Fruit fly (Drosophila melanogaster) whole organism, embryonic: ENCODE results near the gene CG34049.

ENCODE experiments used
- Asciz ChIP-seq: fragments of 200-800 bp; sonication (Bioruptor generic); optimal IDR thresholded peaks from 2 replicates; lab custom pipeline; 2017; ENCODE audit warnings: missing biosample characterization, mild to moderate bottlenecking, missing genetic modification characterization, missing genetic modification reagents
- Awh ChIP-seq: fragments of 200-800 bp; sonication (Bioruptor generic); IDR thresholded peaks from 2 replicates; pipeline ENCODE4, ENCODE4 v1.3.6; 2022; ENCODE audit warnings: missing biosample characterization, missing genetic modification characterization
- CG10321 ChIP-seq: fragments of 200-800 bp; sonication (Bioruptor generic); IDR thresholded peaks from 2 replicates; pipeline ENCODE4 v1.3.6; 2022; ENCODE audit warnings: missing biosample characterization, missing genetic modification characterization
- CG10543 ChIP-seq: fragments of 200-800 bp; sonication (Bioruptor generic); optimal IDR thresholded peaks from 3 replicates; lab custom pipeline; 2017; ENCODE audit warnings: missing biosample characterization, mild to moderate bottlenecking, missing genetic modification characterization, moderate library complexity
- CG10959 ChIP-seq: fragments of 200-800 bp; sonication (Bioruptor generic); IDR thresholded peaks from 2 replicates; pipeline ENCODE4 v1.3.6; 2022; ENCODE audit warnings: missing biosample characterization, missing genetic modification characterization
- CG14441 ChIP-seq: fragments of 200-800 bp; sonication (Bioruptor generic); IDR thresholded peaks from 2 replicates; pipeline ENCODE4 v1.3.6; 2022; ENCODE audit warnings: missing biosample characterization, missing genetic modification characterization
- CG16815 ChIP-seq: fragments of 200-800 bp; sonication (Bioruptor generic); optimal IDR thresholded peaks from 3 replicates; lab custom pipeline; 2017; ENCODE audit warnings: missing biosample characterization, mild to moderate bottlenecking, missing genetic modification characterization
- CG17359 ChIP-seq: fragments of 200-800 bp; sonication (Bioruptor generic); optimal IDR thresholded peaks from 3 replicates; lab custom pipeline; 2018; ENCODE audit warnings: missing biosample characterization, mild to moderate bottlenecking, missing genetic modification characterization, moderate library complexity
- CG17361 ChIP-seq: fragments of 200-800 bp; sonication (Bioruptor generic); IDR thresholded peaks from 3 replicates; pipeline ENCODE4 v1.3.6; 2022; ENCODE audit warnings: missing biosample characterization, missing genetic modification characterization
- CG18764 ChIP-seq: fragments of 200-800 bp; sonication (Bioruptor generic); optimal IDR thresholded peaks from 3 replicates; lab custom pipeline; 2016; ENCODE audit warnings: missing biosample characterization, missing genetic modification characterization
- CG30431 ChIP-seq: fragments of 200-800 bp; sonication (Bioruptor generic); optimal IDR thresholded peaks from 2 replicates; lab custom pipeline; 2017; ENCODE audit warnings: missing biosample characterization, missing genetic modification characterization
- CG3407 ChIP-seq: fragments of 200-800 bp; sonication (Bioruptor generic); optimal IDR thresholded peaks from 2 replicates; lab custom pipeline; 2018; ENCODE audit warnings: missing biosample characterization, mild to moderate bottlenecking, missing genetic modification characterization
- CG4282 ChIP-seq: fragments of 200-800 bp; sonication (Bioruptor generic); optimal IDR thresholded peaks from 2 replicates; lab custom pipeline; 2016; ENCODE audit warnings: missing biosample characterization, missing genetic modification characterization
- CG6254 ChIP-seq: fragments of 200-800 bp; sonication (Bioruptor generic); optimal IDR thresholded peaks from 3 replicates; lab custom pipeline; 2017; ENCODE audit warnings: mild to moderate bottlenecking, missing biosample characterization, missing genetic modification reagents, missing genetic modification characterization
- CG7556 ChIP-seq: fragments of 200-800 bp; sonication (Bioruptor generic); optimal IDR thresholded peaks from 2 replicates; lab custom pipeline; 2017; ENCODE audit warnings: missing biosample characterization, mild to moderate bottlenecking, missing genetic modification characterization
- CG9797 ChIP-seq: fragments of 200-800 bp; sonication (Bioruptor generic); optimal IDR thresholded peaks from 3 replicates; lab custom pipeline; 2018; ENCODE audit warnings: missing biosample characterization, mild to moderate bottlenecking, missing genetic modification characterization
- CG9932 ChIP-seq: fragments of 200-800 bp; sonication (Bioruptor generic); IDR thresholded peaks from 2 replicates; pipeline ENCODE4 v1.3.6; 2022; ENCODE audit warnings: missing biosample characterization, missing genetic modification characterization
- Dfd ChIP-seq, 2 experiments: fragments of >200 bp; optimal IDR thresholded peaks; 2 replicates each; lab custom pipeline; 2017; ENCODE audit warnings: missing biosample characterization in 2 of 2, missing genetic modification characterization in 2 of 2
- Dip3 ChIP-seq: fragments of 200-800 bp; sonication (Bioruptor generic); optimal IDR thresholded peaks from 3 replicates; lab custom pipeline; 2016; ENCODE audit warnings: missing biosample characterization, missing genetic modification characterization
- Dref ChIP-seq: fragments of 200-800 bp; sonication (Bioruptor generic); IDR thresholded peaks from 2 replicates; pipeline ENCODE4 v1.3.6; 2022; ENCODE audit warnings: missing biosample characterization, missing genetic modification characterization
- ERR ChIP-seq: fragments of 200-800 bp; sonication (Bioruptor generic); optimal IDR thresholded peaks from 2 replicates; lab custom pipeline; 2016; ENCODE audit warnings: missing biosample characterization, missing genetic modification characterization
- Fer1 ChIP-seq: fragments of 200-800 bp; sonication (Bioruptor generic); optimal IDR thresholded peaks from 2 replicates; lab custom pipeline; 2017; ENCODE audit warnings: missing biosample characterization, mild to moderate bottlenecking, missing genetic modification characterization
- H2.0 ChIP-seq: fragments of 200-800 bp; sonication (Bioruptor generic); IDR thresholded peaks from 2 replicates; pipeline ENCODE4 v1.3.6; 2022; ENCODE audit warnings: missing biosample characterization, missing genetic modification characterization
- Hr39 ChIP-seq: fragments of >200 bp; optimal IDR thresholded peaks from 2 replicates; lab custom pipeline; 2017
- Hr51 ChIP-seq, 2 experiments: fragments of 200-800 bp; sonication (Bioruptor generic); optimal IDR thresholded peaks; 2 replicates in 1 of 2; 3 replicates in 1 of 2; lab custom pipeline; 2016 to 2018; ENCODE audit warnings: missing biosample characterization in 2 of 2, missing genetic modification characterization in 2 of 2, mild to moderate bottlenecking in 1 of 2, moderate library complexity in 1 of 2
- Mrtf ChIP-seq: fragments of 200-800 bp; sonication (Bioruptor generic); IDR thresholded peaks from 3 replicates; pipeline ENCODE4 v1.3.6; 2022; ENCODE audit warnings: missing biosample characterization, missing genetic modification characterization
- Myb ChIP-seq: fragments of 200-800 bp; sonication (Bioruptor generic); optimal IDR thresholded peaks from 2 replicates; lab custom pipeline; 2016; ENCODE audit warnings: missing biosample characterization, missing genetic modification characterization
- NFAT ChIP-seq: fragments of 200-800 bp; sonication (Bioruptor generic); IDR thresholded peaks from 2 replicates; pipeline ENCODE4 v1.3.6; 2022; ENCODE audit warnings: missing biosample characterization, missing genetic modification characterization
- Nf-YB ChIP-seq: fragments of 200-800 bp; sonication (Bioruptor generic); optimal IDR thresholded peaks from 3 replicates; lab custom pipeline; 2019; ENCODE audit warnings: missing biosample characterization, mild to moderate bottlenecking, missing genetic modification characterization, moderate library complexity
- Rfx ChIP-seq: fragments of 200-800 bp; sonication (Bioruptor generic); IDR thresholded peaks from 2 replicates; pipeline ENCODE4 v1.3.6; 2022; ENCODE audit warnings: missing biosample characterization, missing genetic modification characterization
- Xbp1 ChIP-seq: fragments of 200-800 bp; sonication (Bioruptor generic); optimal IDR thresholded peaks from 3 replicates; lab custom pipeline; 2016; ENCODE audit warnings: missing biosample characterization, mild to moderate bottlenecking, missing genetic modification characterization
- Xrp1 ChIP-seq: fragments of 200-800 bp; sonication (Bioruptor generic); IDR thresholded peaks from 2 replicates; pipeline ENCODE4 v1.3.6; 2022; ENCODE audit warnings: missing biosample characterization, missing genetic modification characterization
- amos ChIP-seq: fragments of 200-800 bp; sonication (Bioruptor generic); IDR thresholded peaks from 2 replicates; pipeline ENCODE4 v1.3.6; 2022; ENCODE audit warnings: missing biosample characterization, missing genetic modification characterization; ENCODE audit not compliant: partially characterized antibody
- ara ChIP-seq: fragments of 200-800 bp; sonication (Bioruptor generic); IDR thresholded peaks from 2 replicates; pipeline ENCODE4 v1.3.6; 2022; ENCODE audit warnings: missing biosample characterization, missing genetic modification characterization
- ash1 ChIP-seq: fragments of 200-800 bp; sonication (Bioruptor generic); optimal IDR thresholded peaks from 2 replicates; lab custom pipeline; 2018; ENCODE audit warnings: missing biosample characterization, mild to moderate bottlenecking, missing genetic modification characterization
- chn ChIP-seq: fragments of 200-800 bp; sonication (Bioruptor generic); optimal IDR thresholded peaks from 2 replicates; lab custom pipeline; 2016; ENCODE audit warnings: missing biosample characterization, missing genetic modification characterization
- croc ChIP-seq: fragments of 200-800 bp; sonication (Bioruptor generic); conservative IDR thresholded peaks from 3 replicates; pipeline ENCODE4 v1.3.6; 2022; ENCODE audit warnings: missing biosample characterization, missing genetic modification characterization
- da ChIP-seq: fragments of 200-800 bp; sonication (Bioruptor generic); optimal IDR thresholded peaks from 2 replicates; lab custom pipeline; 2016; ENCODE audit warnings: missing biosample characterization, missing genetic modification characterization
- ems ChIP-seq: fragments of 200-800 bp; sonication (Bioruptor generic); optimal IDR thresholded peaks from 3 replicates; lab custom pipeline; 2016; ENCODE audit warnings: missing biosample characterization, missing genetic modification characterization
- fd96Cb ChIP-seq: fragments of 200-800 bp; sonication (Bioruptor generic); optimal IDR thresholded peaks from 2 replicates; lab custom pipeline; 2018; ENCODE audit warnings: missing biosample characterization, mild to moderate bottlenecking, missing genetic modification characterization, moderate library complexity
- gfzf ChIP-seq: fragments of 200-800 bp; sonication (Bioruptor generic); optimal IDR thresholded peaks from 2 replicates; lab custom pipeline; 2016; ENCODE audit warnings: missing biosample characterization, mild to moderate bottlenecking, missing genetic modification characterization, moderate library complexity
- kni ChIP-seq: fragments of 200-800 bp; sonication (Bioruptor generic); optimal IDR thresholded peaks from 3 replicates; lab custom pipeline; 2017; ENCODE audit warnings: mild to moderate bottlenecking, missing biosample characterization, missing genetic modification reagents, missing genetic modification characterization
- peb ChIP-seq: fragments of 200-800 bp; sonication (Bioruptor generic); IDR thresholded peaks from 2 replicates; pipeline ENCODE4 v1.3.6; 2022; ENCODE audit warnings: missing biosample characterization, missing genetic modification characterization
- pho ChIP-seq: fragments of 200-800 bp; sonication (Bioruptor generic); optimal IDR thresholded peaks from 2 replicates; lab custom pipeline; 2016; ENCODE audit warnings: missing biosample characterization, missing genetic modification characterization
- phol ChIP-seq: fragments of 200-800 bp; sonication (Bioruptor generic); optimal IDR thresholded peaks from 3 replicates; lab custom pipeline; 2018; ENCODE audit warnings: missing biosample characterization, mild to moderate bottlenecking, missing genetic modification characterization, moderate library complexity
- scrt ChIP-seq: fragments of 200-800 bp; sonication (Bioruptor generic); optimal IDR thresholded peaks from 2 replicates; lab custom pipeline; 2018; ENCODE audit warnings: missing biosample characterization, mild to moderate bottlenecking, missing genetic modification characterization, moderate library complexity
- seq ChIP-seq: fragments of 200-800 bp; sonication (Bioruptor generic); IDR thresholded peaks from 2 replicates; pipeline ENCODE4 v1.3.6; 2022; ENCODE audit warnings: missing biosample characterization, missing genetic modification characterization
- so ChIP-seq: fragments of 200-800 bp; sonication (Bioruptor generic); IDR thresholded peaks from 3 replicates; pipeline ENCODE4 v1.3.6; 2022; ENCODE audit warnings: missing biosample characterization, missing genetic modification characterization
- tx ChIP-seq: fragments of 200-800 bp; sonication (Bioruptor generic); optimal IDR thresholded peaks from 2 replicates; lab custom pipeline; 2016; ENCODE audit warnings: missing biosample characterization, missing genetic modification characterization
- unc-4 ChIP-seq: fragments of 200-800 bp; sonication (Bioruptor generic); IDR thresholded peaks from 2 replicates; pipeline ENCODE4 v1.3.6; 2022; ENCODE audit warnings: missing biosample characterization, missing genetic modification characterization; ENCODE audit not compliant: partially characterized antibody
- zen ChIP-seq: fragments of 200-800 bp; sonication (Bioruptor generic); optimal IDR thresholded peaks from 3 replicates; lab custom pipeline; 2018; ENCODE audit warnings: missing biosample characterization, mild to moderate bottlenecking, missing genetic modification characterization, moderate library complexity
- zfh2 ChIP-seq: fragments of 200-800 bp; sonication (Bioruptor generic); optimal IDR thresholded peaks from 2 replicates; lab custom pipeline; 2016; ENCODE audit warnings: missing biosample characterization, missing genetic modification characterization

Gene CG34049

dm6 chr2L:2227316-2227715 is 37.8 kb downstream of the CG34049 start (continued):
- TF ChIP-seq CG17359 (tag; lab: Kevin White, UChicago): peak; percentile 65
- 0 out of 2 replicates have a peak, but pooled peaks have one; percentile 15 for TF ChIP-seq seq (GFP tag; lab: Robert Waterston, UW)
- TF ChIP-seq CG7556 (GFP tag; lab: Kevin White, UChicago): no peak
- no peak for TF ChIP-seq amos (GFP tag; lab: Robert Waterston, UW)
- TF ChIP-seq zfh2: peak; percentile 23
- peak; percentile 38 for TF ChIP-seq CG3407 (GFP tag; lab: Kevin White, UChicago)
- no peak for TF ChIP-seq CG9932 (GFP tag; lab: Robert Waterston, UW)
- TF ChIP-seq CG10543: peak; percentile 15
- TF ChIP-seq croc: no peak
- TF ChIP-seq CG14441 (GFP tag; lab: Robert Waterston, UW): peak; percentile 65
- TF ChIP-seq CG9797 (GFP tag; lab: Kevin White, UChicago): no peak
- peak; percentile 48 for TF ChIP-seq Fer1 (GFP tag; lab: Kevin White, UChicago)
- TF ChIP-seq Xbp1: peak; percentile 54
- TF ChIP-seq Hr51 (GFP tag; optimal IDR thresholded peaks at IDR 0.05; lab: Kevin White, UChicago): peak in 1 of 2 experiments; percentile 14
- TF ChIP-seq zen (tag; lab: Kevin White, UChicago): no peak
- TF ChIP-seq Hr39 (lab: Kevin White, UChicago): no peak
- TF ChIP-seq scrt (GFP tag; lab: Kevin White, UChicago): no peak
- no peak for TF ChIP-seq da (GFP tag; lab: Kevin White, UChicago)
- TF ChIP-seq CG18764 (GFP tag; lab: Kevin White, UChicago): no peak
- TF ChIP-seq CG6254: no peak
- peak; percentile 54; the same call in 1 of the 2 replicates for TF ChIP-seq H2.0 (GFP tag; lab: Robert Waterston, UW)
- TF ChIP-seq Awh (GFP tag; lab: Robert Waterston, UW): no peak; the same call in none of the 2 replicates
- peak; percentile 51 for TF ChIP-seq phol (tag; lab: Kevin White, UChicago)
- TF ChIP-seq CG16815 (GFP tag; lab: Kevin White, UChicago): no peak
- no peak for TF ChIP-seq kni (GFP tag; lab: Kevin White, UChicago)
- 0 out of 3 replicates have a peak, but pooled peaks have one; percentile 22 for TF ChIP-seq CG17361
- no peak for TF ChIP-seq CG10321 (GFP tag; lab: Robert Waterston, UW)
- TF ChIP-seq so (GFP tag; lab: Robert Waterston, UW): peak; percentile 61; the same call in 1 of the 3 replicates
- peak; percentile 51 for TF ChIP-seq Asciz (GFP tag; lab: Kevin White, UChicago)
- TF ChIP-seq ERR (GFP tag; lab: Kevin White, UChicago): no peak
- no peak for TF ChIP-seq CG30431 (GFP tag; lab: Kevin White, UChicago)
- peak; percentile 33; the same call in 1 of the 2 replicates for TF ChIP-seq Xrp1
- no peak for TF ChIP-seq Dfd (GFP tag; optimal IDR thresholded peaks at IDR 0.05; lab: Kevin White, UChicago)
- TF ChIP-seq Myb (GFP tag; lab: Kevin White, UChicago): no peak
- no peak for TF ChIP-seq Nf-YB (GFP tag; lab: Kevin White, UChicago)
- peak; percentile 43 for TF ChIP-seq fd96Cb (tag; lab: Kevin White, UChicago)
- TF ChIP-seq chn (GFP tag; lab: Kevin White, UChicago): peak; percentile 18
- TF ChIP-seq Dip3 (GFP tag; lab: Kevin White, UChicago): no peak
- TF ChIP-seq peb (GFP tag; lab: Robert Waterston, UW): no peak
- TF ChIP-seq Dref (GFP tag; lab: Robert Waterston, UW): no peak
- peak; percentile 54; the same call in 1 of the 2 replicates for TF ChIP-seq Rfx (GFP tag; lab: Robert Waterston, UW)
- peak; percentile 71 for TF ChIP-seq ara
- TF ChIP-seq Mrtf (GFP tag; lab: Robert Waterston, UW): no peak
- TF ChIP-seq gfzf (GFP tag; lab: Kevin White, UChicago): no peak
- no peak for TF ChIP-seq tx
- no peak for TF ChIP-seq CG10959 (GFP tag; lab: Robert Waterston, UW)
- no peak for TF ChIP-seq CG4282 (GFP tag; lab: Kevin White, UChicago)
- TF ChIP-seq pho: peak; percentile 31
- TF ChIP-seq ems (GFP tag; lab: Kevin White, UChicago): no peak
- no peak for TF ChIP-seq unc-4 (GFP tag; lab: Robert Waterston, UW)
- no peak for TF ChIP-seq NFAT (GFP tag; lab: Robert Waterston, UW)
- TF ChIP-seq ash1: no peak
